Worm (Caenorhabditis elegans) whole organism, L1 larva: ENCODE measurements around the gene acc-4.

Source experiments
- fos-1 ChIP-seq: fragments of 150-350 bp; optimal IDR thresholded peaks from 2 replicates; lab custom pipeline; 2014; ENCODE audit warnings: missing biosample characterization, missing genetic modification characterization
- lin-15B ChIP-seq: fragments of 150-350 bp; sonication (generic microtip); optimal IDR thresholded peaks from 3 replicates; lab custom pipeline; 2014; ENCODE audit warnings: missing biosample characterization, missing genetic modification characterization
- lir-3 ChIP-seq: sonication (generic microtip); optimal IDR thresholded peaks from 2 replicates; lab custom pipeline; 2016; ENCODE audit warnings: mild to moderate bottlenecking, missing genetic modification characterization, moderate library complexity, missing compliant biosample characterization; ENCODE audit not compliant: poor library complexity
- lsy-2 ChIP-seq, 2 experiments: fragments of 150-350 bp; optimal IDR thresholded peaks; 2 replicates each; lab custom pipeline; 2014; ENCODE audit warnings: missing biosample characterization in 2 of 2, missing genetic modification characterization in 2 of 2
- mep-1 ChIP-seq: fragments of 150-350 bp; optimal IDR thresholded peaks from 2 replicates; lab custom pipeline; 2014; ENCODE audit warnings: missing biosample characterization, missing genetic modification characterization
- swsn-7 ChIP-seq: sonication (generic microtip); optimal IDR thresholded peaks from 2 replicates; lab custom pipeline; 2016; ENCODE audit warnings: missing genetic modification characterization, missing compliant biosample characterization

DNA sequence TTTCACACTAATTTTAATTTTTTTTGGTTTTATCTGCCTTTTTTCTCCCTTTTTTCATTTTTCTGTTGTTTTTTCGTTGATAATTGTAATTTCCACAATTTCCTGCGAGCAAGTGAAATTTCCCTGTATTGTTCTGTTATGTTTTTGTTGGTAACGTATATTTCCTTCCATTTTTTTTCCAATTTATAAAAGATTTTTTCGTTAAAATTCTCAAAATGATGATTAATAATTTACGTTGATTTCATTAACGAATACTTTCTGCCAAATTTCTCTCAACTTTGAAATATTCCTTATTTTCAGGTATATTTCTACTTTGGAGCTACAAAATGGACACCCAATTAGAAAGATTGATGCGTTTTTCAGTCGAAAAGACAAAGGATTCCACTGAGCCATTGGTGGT is 18.6 kb upstream of the acc-4 start, which contains the start of gene T28A8.8:
- TF ChIP-seq fos-1: no peak
- no peak for TF ChIP-seq mep-1 (tag; lab: Kevin White, UChicago)
- no peak for TF ChIP-seq swsn-7 (tag; lab: Kevin White, UChicago)
- TF ChIP-seq lsy-2 (tag; optimal IDR thresholded peaks at IDR 0.05; lab: Kevin White, UChicago): no peak
- no peak for TF ChIP-seq lir-3
- no peak for TF ChIP-seq lin-15B (tag; lab: Kevin White, UChicago)
